In the genomic region with DNA sequence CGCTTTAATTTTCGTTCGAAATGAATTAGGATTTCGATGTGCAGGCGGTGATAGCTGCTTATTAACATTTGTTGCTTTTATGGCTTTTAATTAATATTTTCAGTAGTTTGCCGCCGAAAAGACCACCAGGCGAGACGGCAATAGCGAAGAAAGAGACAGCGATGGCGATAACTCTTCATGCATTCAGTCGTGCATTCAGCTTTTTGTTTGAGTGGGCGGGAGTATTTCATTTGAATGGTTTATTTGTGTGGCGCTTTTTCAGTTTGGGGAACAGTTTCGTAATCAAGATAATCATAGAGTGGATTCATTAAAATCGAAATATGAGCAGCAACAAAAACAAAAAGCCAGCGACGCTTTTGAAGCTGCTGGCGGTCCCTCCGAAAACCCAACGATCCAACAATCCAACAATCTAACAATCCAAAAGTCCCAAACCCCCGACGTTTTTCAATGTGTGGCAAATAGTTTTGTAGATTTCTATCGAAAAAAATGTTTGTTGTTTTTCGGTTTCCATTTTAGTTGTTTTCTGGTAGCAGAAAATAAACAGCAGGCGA, we compare ENCODE assay signal across 1 fruit fly cellular context.
TF ChIP-seq lines count a peak whose summit lies in the region.

No protein-coding gene starts in this region.

TF ChIP-seq in whole organism, embryonic, 481 proteins besides CTCF, POLR2A, EP300 and RAD21 (continued from another document):
- no peak for TF ChIP-seq CrebB (tag; optimal IDR thresholded peaks at IDR 0.05; lab: Kevin White, UChicago)
- TF ChIP-seq CG10366 (GFP tag; IDR thresholded peaks at IDR 0.05; lab: Robert Waterston, UW): no peak
- no peak for TF ChIP-seq Mad (GFP tag; optimal IDR thresholded peaks at IDR 0.05; lab: Kevin White, UChicago)
- TF ChIP-seq ftz-f1 (GFP tag; optimal IDR thresholded peaks at IDR 0.05; lab: Kevin White, UChicago): no peak
- peak; percentile 15 for TF ChIP-seq kni (GFP tag; optimal IDR thresholded peaks at IDR 0.05; lab: Kevin White, UChicago)
- TF ChIP-seq CG14860 (GFP tag; IDR thresholded peaks at IDR 0.05; lab: Robert Waterston, UW; ENCODE audit: partially characterized antibody): no peak
TF ChIP-seq in whole organism, embryonic: peak in this region for 15.
